Worm (Caenorhabditis elegans): ENCODE results near the gene ifb-1.

DNA sequence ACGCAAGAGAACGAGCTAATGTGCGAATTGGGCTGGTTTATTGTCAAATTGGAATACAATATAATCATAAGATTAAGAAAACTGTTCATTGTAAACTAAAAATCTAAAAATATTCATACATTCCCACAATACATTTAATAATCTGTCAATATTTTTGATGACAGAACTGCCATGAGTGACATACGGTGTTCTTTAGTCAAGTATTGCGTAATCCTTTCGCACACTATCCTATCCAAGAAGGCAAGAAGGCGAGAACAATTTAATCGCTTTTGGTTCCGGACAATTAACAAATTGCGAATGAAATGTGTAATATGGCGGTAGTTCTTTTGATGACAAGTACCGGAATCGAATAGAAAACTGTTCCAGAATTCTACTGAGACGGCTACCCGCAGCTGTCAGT, 30.5 kb upstream of the ifb-1 start:
- TF ChIP-seq T22C8.4 (GFP tag; IDR thresholded peaks at IDR 0.05) = no peak
- TF ChIP-seq cog-1 (tag; optimal IDR thresholded peaks at IDR 0.05) = no peak
- no peak for TF ChIP-seq ztf-23 (GFP tag; IDR thresholded peaks at IDR 0.05)
- TF ChIP-seq tab-1 (GFP tag; IDR thresholded peaks at IDR 0.05) = no peak
- TF ChIP-seq flt-1 (GFP tag; IDR thresholded peaks at IDR 0.05) = no peak
- TF ChIP-seq med-1 (GFP tag; optimal IDR thresholded peaks at IDR 0.05; ENCODE audit: insufficient read depth) = no peak

Data from whole organism, midembryonic.